Fruit fly (Drosophila melanogaster) whole organism, embryonic: Measurements from ENCODE around the gene BtbVII.
A peak's percentile ranks its signal among the peaks of the same experiment; 100 is the strongest.

Experiments
- Antp ChIP-seq: fragments of 200-800 bp; sonication (Bioruptor generic); optimal IDR thresholded peaks from 3 replicates; lab custom pipeline; 2016; ENCODE audit warnings: missing biosample characterization, missing genetic modification characterization
- Atf3 ChIP-seq: fragments of 200-800 bp; sonication (Bioruptor generic); optimal IDR thresholded peaks from 3 replicates; lab custom pipeline; 2016; ENCODE audit warnings: missing biosample characterization, missing genetic modification characterization
- BtbVII ChIP-seq: fragments of 200-800 bp; sonication (Bioruptor generic); optimal IDR thresholded peaks from 3 replicates; lab custom pipeline; 2017; ENCODE audit warnings: missing biosample characterization, mild to moderate bottlenecking, missing genetic modification characterization
- CG10462 ChIP-seq: fragments of 200-800 bp; sonication (Bioruptor generic); optimal IDR thresholded peaks from 2 replicates; lab custom pipeline; 2016; ENCODE audit warnings: missing biosample characterization, missing genetic modification characterization
- CG11695 ChIP-seq: fragments of 200-800 bp; sonication (Bioruptor generic); IDR thresholded peaks from 3 replicates; pipeline ENCODE4 v1.3.6; 2022; ENCODE audit warnings: missing biosample characterization, missing genetic modification characterization
- CG12155 ChIP-seq: fragments of 200-800 bp; sonication (Bioruptor generic); optimal IDR thresholded peaks from 3 replicates; lab custom pipeline; 2016; ENCODE audit warnings: missing biosample characterization, missing genetic modification characterization
- CG15514 ChIP-seq: fragments of 200-800 bp; sonication (Bioruptor generic); optimal IDR thresholded peaks from 3 replicates; lab custom pipeline; 2017; ENCODE audit warnings: missing biosample characterization, missing genetic modification characterization, mild to moderate bottlenecking, moderate library complexity, missing genetic modification reagents
- CG15696 ChIP-seq: fragments of 200-800 bp; sonication (Bioruptor generic); optimal IDR thresholded peaks from 2 replicates; lab custom pipeline; 2019; ENCODE audit warnings: missing biosample characterization, mild to moderate bottlenecking, missing genetic modification characterization, moderate library complexity
- CG17612 ChIP-seq: fragments of 200-800 bp; sonication (Bioruptor generic); IDR thresholded peaks from 2 replicates; pipeline ENCODE4 v1.3.6; 2022; ENCODE audit warnings: missing biosample characterization, missing genetic modification characterization
- CG18011 ChIP-seq: fragments of 200-800 bp; sonication (Bioruptor generic); optimal IDR thresholded peaks from 2 replicates; lab custom pipeline; 2017; ENCODE audit warnings: missing biosample characterization, missing genetic modification characterization, mild to moderate bottlenecking, moderate library complexity, missing genotype
- CG18599 ChIP-seq: fragments of 200-800 bp; sonication (Bioruptor generic); optimal IDR thresholded peaks from 3 replicates; lab custom pipeline; 2017; ENCODE audit warnings: missing biosample characterization, missing genetic modification characterization, mild to moderate bottlenecking, moderate library complexity, missing genetic modification reagents
- CG2199 ChIP-seq: fragments of 200-800 bp; sonication (Bioruptor generic); IDR thresholded peaks from 3 replicates; pipeline ENCODE4 v1.3.6; 2022; ENCODE audit warnings: missing biosample characterization, missing genetic modification characterization
- CG2712 ChIP-seq: fragments of 200-800 bp; optimal IDR thresholded peaks from 3 replicates; lab custom pipeline; 2019; ENCODE audit warnings: missing biosample characterization, mild to moderate bottlenecking, missing genetic modification characterization, moderate library complexity
- CG33557 ChIP-seq: fragments of 200-800 bp; sonication (Bioruptor generic); optimal IDR thresholded peaks from 2 replicates; lab custom pipeline; 2019; ENCODE audit warnings: missing biosample characterization, mild to moderate bottlenecking, missing genetic modification characterization, moderate library complexity
- CG4282 ChIP-seq: fragments of 200-800 bp; sonication (Bioruptor generic); optimal IDR thresholded peaks from 2 replicates; lab custom pipeline; 2016; ENCODE audit warnings: missing biosample characterization, missing genetic modification characterization
- CG4360 ChIP-seq: fragments of 200-800 bp; sonication (Bioruptor generic); IDR thresholded peaks from 2 replicates; pipeline ENCODE4 v1.3.6; 2022; ENCODE audit warnings: missing biosample characterization, missing genetic modification characterization
- CG7271 ChIP-seq: fragments of 200-800 bp; sonication (Bioruptor generic); optimal IDR thresholded peaks from 2 replicates; lab custom pipeline; 2018; ENCODE audit warnings: missing biosample characterization, mild to moderate bottlenecking, missing genetic modification characterization, moderate library complexity
- D19B ChIP-seq: fragments of 200-800 bp; sonication (Bioruptor generic); optimal IDR thresholded peaks from 2 replicates; lab custom pipeline; 2017; ENCODE audit warnings: missing biosample characterization, mild to moderate bottlenecking, missing genetic modification characterization
- Deaf1 ChIP-seq: fragments of 200-800 bp; optimal IDR thresholded peaks from 3 replicates; lab custom pipeline; 2019; ENCODE audit warnings: missing biosample characterization, mild to moderate bottlenecking, missing genetic modification characterization, moderate library complexity
- E2f1 ChIP-seq: fragments of 200-800 bp; sonication (Bioruptor generic); IDR thresholded peaks from 2 replicates; pipeline ENCODE4 v1.3.6; 2022; ENCODE audit warnings: missing biosample characterization, missing genetic modification characterization
- Fer1 ChIP-seq: fragments of 200-800 bp; sonication (Bioruptor generic); optimal IDR thresholded peaks from 2 replicates; lab custom pipeline; 2017; ENCODE audit warnings: missing biosample characterization, mild to moderate bottlenecking, missing genetic modification characterization
- Hmx ChIP-seq: fragments of 200-800 bp; sonication (Bioruptor generic); optimal IDR thresholded peaks from 2 replicates; lab custom pipeline; 2016; ENCODE audit warnings: missing biosample characterization, missing genetic modification characterization
- Jarid2 ChIP-seq: fragments of 200-800 bp; sonication (Bioruptor generic); optimal IDR thresholded peaks from 3 replicates; lab custom pipeline; 2017; ENCODE audit warnings: mild to moderate bottlenecking, missing biosample characterization, missing genetic modification reagents, missing genetic modification characterization
- Meics ChIP-seq: fragments of 200-800 bp; sonication (Bioruptor generic); optimal IDR thresholded peaks from 2 replicates; lab custom pipeline; 2017; ENCODE audit warnings: missing biosample characterization, mild to moderate bottlenecking, missing genetic modification characterization
- Oaz ChIP-seq: fragments of 200-800 bp; sonication (Bioruptor generic); IDR thresholded peaks from 2 replicates; pipeline ENCODE4 v1.3.6; 2022; ENCODE audit warnings: missing biosample characterization, missing genetic modification characterization
- Pdp1 ChIP-seq, 2 experiments: fragments of 200-800 bp; sonication (Bioruptor generic); optimal IDR thresholded peaks; 3 replicates each; lab custom pipeline; 2016; ENCODE audit warnings: missing biosample characterization in 2 of 2, missing genetic modification characterization in 2 of 2, mild to moderate bottlenecking in 1 of 2, moderate library complexity in 1 of 2
- Usf ChIP-seq: fragments of 200-800 bp; sonication (Bioruptor generic); optimal IDR thresholded peaks from 2 replicates; lab custom pipeline; 2017; ENCODE audit warnings: missing genotype, missing biosample characterization, missing genetic modification characterization
- Xbp1 ChIP-seq: fragments of 200-800 bp; sonication (Bioruptor generic); optimal IDR thresholded peaks from 3 replicates; lab custom pipeline; 2016; ENCODE audit warnings: missing biosample characterization, mild to moderate bottlenecking, missing genetic modification characterization
- ara ChIP-seq: fragments of 200-800 bp; sonication (Bioruptor generic); IDR thresholded peaks from 2 replicates; pipeline ENCODE4 v1.3.6; 2022; ENCODE audit warnings: missing biosample characterization, missing genetic modification characterization
- cas ChIP-seq: fragments of 200-800 bp; sonication (Bioruptor generic); IDR thresholded peaks from 2 replicates; pipeline ENCODE4 v1.3.6; 2022; ENCODE audit warnings: missing biosample characterization, missing genetic modification characterization
- cg ChIP-seq: fragments of 200-800 bp; sonication (Bioruptor generic); optimal IDR thresholded peaks from 3 replicates; lab custom pipeline; 2019; ENCODE audit warnings: missing biosample characterization, mild to moderate bottlenecking, missing genetic modification characterization, moderate library complexity
- chm ChIP-seq: fragments of 200-800 bp; sonication (Bioruptor generic); IDR thresholded peaks from 2 replicates; pipeline ENCODE4 v1.3.6; 2022; ENCODE audit warnings: missing biosample characterization, missing genetic modification characterization
- dm ChIP-seq: fragments of 200-800 bp; sonication (Bioruptor generic); optimal IDR thresholded peaks from 3 replicates; lab custom pipeline; 2016; ENCODE audit warnings: missing biosample characterization, missing genetic modification characterization
- dmrt11E ChIP-seq: fragments of 200-800 bp; sonication (Bioruptor generic); optimal IDR thresholded peaks from 3 replicates; lab custom pipeline; 2018; ENCODE audit warnings: missing biosample characterization, mild to moderate bottlenecking, missing genetic modification characterization, moderate library complexity
- fd64A ChIP-seq: fragments of 200-800 bp; sonication (Bioruptor generic); optimal IDR thresholded peaks from 3 replicates; lab custom pipeline; 2018; ENCODE audit warnings: missing biosample characterization, mild to moderate bottlenecking, missing genetic modification characterization
- gce ChIP-seq: fragments of 200-800 bp; sonication (Bioruptor generic); IDR thresholded peaks from 3 replicates; pipeline ENCODE4 v1.3.6; 2022; ENCODE audit warnings: missing biosample characterization, missing genetic modification characterization
- inv ChIP-seq: fragments of 200-800 bp; sonication (Bioruptor generic); IDR thresholded peaks from 2 replicates; pipeline ENCODE4 v1.3.6; 2022; ENCODE audit warnings: missing biosample characterization, missing genetic modification characterization; ENCODE audit not compliant: partially characterized antibody
- knrl ChIP-seq: fragments of 200-800 bp; sonication (Bioruptor generic); IDR thresholded peaks from 3 replicates; pipeline ENCODE4 v1.3.6; 2022; ENCODE audit warnings: missing biosample characterization, missing genetic modification characterization; ENCODE audit not compliant: partially characterized antibody
- lab ChIP-seq: fragments of 200-800 bp; sonication (Bioruptor generic); optimal IDR thresholded peaks from 3 replicates; lab custom pipeline; 2017; ENCODE audit warnings: missing biosample characterization, missing genetic modification characterization, mild to moderate bottlenecking, moderate library complexity, missing genetic modification reagents
- nerfin-1 ChIP-seq: fragments of 200-800 bp; sonication (Bioruptor generic); optimal IDR thresholded peaks from 3 replicates; lab custom pipeline; 2019; ENCODE audit warnings: missing biosample characterization, mild to moderate bottlenecking, missing genetic modification characterization, moderate library complexity
- nmo ChIP-seq: fragments of 200-800 bp; sonication (Bioruptor generic); optimal IDR thresholded peaks from 2 replicates; lab custom pipeline; 2018; ENCODE audit warnings: missing biosample characterization, mild to moderate bottlenecking, missing genetic modification characterization, moderate library complexity
- oc ChIP-seq: fragments of 200-800 bp; sonication (Bioruptor generic); optimal IDR thresholded peaks from 2 replicates; lab custom pipeline; 2018; ENCODE audit warnings: missing biosample characterization, mild to moderate bottlenecking, missing genetic modification characterization, moderate library complexity
- salm ChIP-seq: fragments of 200-800 bp; sonication (Bioruptor generic); optimal IDR thresholded peaks from 2 replicates; lab custom pipeline; 2018; ENCODE audit warnings: missing biosample characterization, mild to moderate bottlenecking, missing genetic modification characterization
- sd ChIP-seq: fragments of 200-800 bp; sonication (Bioruptor generic); optimal IDR thresholded peaks from 3 replicates; lab custom pipeline; 2018; ENCODE audit warnings: missing biosample characterization, mild to moderate bottlenecking, missing genetic modification characterization, moderate library complexity
- shn ChIP-seq: fragments of 200-800 bp; sonication (Bioruptor generic); optimal IDR thresholded peaks from 3 replicates; lab custom pipeline; 2016; ENCODE audit warnings: missing biosample characterization, missing genetic modification characterization
- slp2 ChIP-seq: fragments of 200-800 bp; sonication (Bioruptor generic); optimal IDR thresholded peaks from 2 replicates; lab custom pipeline; 2016; ENCODE audit warnings: missing biosample characterization, missing genetic modification characterization
- toy ChIP-seq: fragments of 200-800 bp; sonication (Bioruptor generic); IDR thresholded peaks from 2 replicates; pipeline ENCODE4 v1.3.6; 2022; ENCODE audit warnings: missing biosample characterization, missing genetic modification characterization
- trh ChIP-seq: fragments of 200-800 bp; sonication (Bioruptor generic); optimal IDR thresholded peaks from 2 replicates; lab custom pipeline; 2016; ENCODE audit warnings: missing biosample characterization, missing genetic modification characterization
- vfl ChIP-seq: fragments of 200-800 bp; sonication (Bioruptor generic); optimal IDR thresholded peaks from 2 replicates; lab custom pipeline; 2016; ENCODE audit warnings: missing biosample characterization, missing genetic modification characterization
- wor ChIP-seq: fragments of 200-800 bp; sonication (Bioruptor generic); IDR thresholded peaks from 2 replicates; pipeline ENCODE4 v1.3.6; 2022; ENCODE audit warnings: missing biosample characterization, missing genetic modification characterization
- zfh1 ChIP-seq: fragments of 200-800 bp; sonication (Bioruptor generic); IDR thresholded peaks from 3 replicates; pipeline ENCODE4 v1.3.6; 2022; ENCODE audit warnings: missing biosample characterization, missing genetic modification characterization

BtbVII gene

DNA sequence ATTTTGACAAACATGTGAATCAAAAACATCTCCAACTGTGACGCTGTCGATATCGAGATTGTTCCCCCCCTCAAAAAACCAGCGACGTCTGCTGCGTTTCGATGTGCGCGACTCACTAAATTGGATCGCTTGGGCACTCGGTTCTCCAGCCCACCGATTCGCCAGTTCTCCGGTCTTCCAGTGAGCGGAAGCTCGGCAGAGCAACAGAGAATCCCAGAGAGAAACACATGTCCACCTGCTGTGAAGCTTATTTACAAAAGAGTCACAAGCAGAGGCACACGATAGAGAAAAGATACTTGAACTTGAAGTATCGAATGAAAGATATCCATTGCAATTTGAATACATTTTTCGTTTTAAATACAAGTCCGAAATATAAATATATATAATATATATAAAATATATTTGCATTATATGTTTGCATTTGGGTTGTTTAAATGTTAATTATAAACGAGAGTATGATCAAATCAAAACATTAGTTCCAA, 14.3 kb upstream of the BtbVII start (continued):
- TF ChIP-seq fd64A (GFP tag; lab: Kevin White, UChicago) = no peak
- TF ChIP-seq salm (tag; lab: Kevin White, UChicago) = no peak
- TF ChIP-seq CG15514 (GFP tag; lab: Kevin White, UChicago) = peak; percentile 30
- no peak for TF ChIP-seq inv (GFP tag; lab: Robert Waterston, UW)
- TF ChIP-seq CG18599 (GFP tag; lab: Kevin White, UChicago) = peak; percentile 43
- no peak for TF ChIP-seq slp2 (GFP tag; lab: Kevin White, UChicago)
- peak; percentile 93 for TF ChIP-seq D19B (GFP tag; lab: Kevin White, UChicago)
- no peak for TF ChIP-seq knrl (GFP tag; lab: Robert Waterston, UW)
- peak; percentile 68 for TF ChIP-seq Jarid2 (GFP tag; lab: Kevin White, UChicago)
- TF ChIP-seq dm (GFP tag; lab: Kevin White, UChicago) = no peak
- no peak; the same call in 1 of the 2 replicates for TF ChIP-seq chm (GFP tag; lab: Robert Waterston, UW)
- no peak for TF ChIP-seq dmrt11E (tag; lab: Kevin White, UChicago)
- peak; percentile 55 for TF ChIP-seq BtbVII (GFP tag; lab: Kevin White, UChicago)
- TF ChIP-seq Pdp1 (GFP tag; optimal IDR thresholded peaks at IDR 0.05; lab: Kevin White, UChicago) = no peak
- TF ChIP-seq CG4360 = no peak
- TF ChIP-seq Deaf1 = peak; percentile 59
- TF ChIP-seq ara = no peak
- no peak for TF ChIP-seq CG12155 (GFP tag; lab: Kevin White, UChicago)
- no peak for TF ChIP-seq shn (GFP tag; lab: Kevin White, UChicago)
- peak; percentile 58 for TF ChIP-seq Meics
- TF ChIP-seq CG2712 (tag; lab: Kevin White, UChicago) = peak; percentile 13
- TF ChIP-seq CG11695 (GFP tag; lab: Robert Waterston, UW) = no peak
- no peak for TF ChIP-seq zfh1 (GFP tag; lab: Robert Waterston, UW)
- TF ChIP-seq Xbp1 (GFP tag; lab: Kevin White, UChicago) = no peak
- no peak for TF ChIP-seq nmo
- no peak for TF ChIP-seq nerfin-1
- TF ChIP-seq E2f1 (GFP tag; lab: Robert Waterston, UW) = no peak
- no peak for TF ChIP-seq CG7271 (tag; lab: Kevin White, UChicago)
- TF ChIP-seq Usf (GFP tag; lab: Kevin White, UChicago) = no peak
- no peak for TF ChIP-seq oc
- no peak for TF ChIP-seq cg (GFP tag; lab: Kevin White, UChicago)
- no peak for TF ChIP-seq CG15696 (tag; lab: Kevin White, UChicago)
- TF ChIP-seq toy = no peak
- no peak for TF ChIP-seq CG10462 (GFP tag; lab: Kevin White, UChicago)
- TF ChIP-seq CG33557 (GFP tag; lab: Kevin White, UChicago) = no peak
- no peak for TF ChIP-seq trh
- no peak for TF ChIP-seq gce (GFP tag; lab: Robert Waterston, UW)
- TF ChIP-seq vfl = no peak
- TF ChIP-seq cas = no peak
- TF ChIP-seq Hmx (GFP tag; lab: Kevin White, UChicago) = no peak
- peak; percentile 0 for TF ChIP-seq sd
- no peak for TF ChIP-seq wor (GFP tag; lab: Robert Waterston, UW)
- TF ChIP-seq CG18011 (GFP tag; lab: Kevin White, UChicago) = no peak
- no peak for TF ChIP-seq CG2199 (GFP tag; lab: Robert Waterston, UW)
- TF ChIP-seq Oaz = no peak
- peak; percentile 27 for TF ChIP-seq Fer1 (GFP tag; lab: Kevin White, UChicago)
- TF ChIP-seq Atf3 = no peak
- TF ChIP-seq lab (GFP tag; lab: Kevin White, UChicago) = peak; percentile 46
- no peak for TF ChIP-seq Antp (GFP tag; lab: Kevin White, UChicago)
- TF ChIP-seq CG17612 = no peak
- no peak for TF ChIP-seq CG4282 (GFP tag; lab: Kevin White, UChicago)
